Worm (Caenorhabditis elegans): Measurements from ENCODE around the gene panl-3.

Gene panl-3

ce11 chrIII:9802045-9802444 is 16.8 kb upstream of the panl-3 start:
- TF ChIP-seq ama-1 (optimal IDR thresholded peaks at IDR 0.05) (peak; percentile 50), mdl-1 (tag; optimal IDR thresholded peaks at IDR 0.05) (no peak), egl-27 (tag; optimal IDR thresholded peaks at IDR 0.05) (no peak)

ce11 chrIII:9804997-9805610 is 13.8 kb upstream of the panl-3 start, which contains the start of gene riok-3:
Gene riok-3, minus strand, starts transcription at chrIII:9805011.
- TF ChIP-seq nfya-1 (tag; optimal IDR thresholded peaks at IDR 0.05; ENCODE audit: insufficient read depth), result peak; percentile 12
- no peak for TF ChIP-seq jun-1 (tag; optimal IDR thresholded peaks at IDR 0.05)
- peak; percentile 33 for TF ChIP-seq nhr-25 (tag; optimal IDR thresholded peaks at IDR 0.05)
- TF ChIP-seq elt-2 (tag; optimal IDR thresholded peaks at IDR 0.05), result peak; percentile 20
- peak; percentile 62 for TF ChIP-seq ama-1 (optimal IDR thresholded peaks at IDR 0.05)
- TF ChIP-seq nhr-23 (tag; optimal IDR thresholded peaks at IDR 0.05), result peak; percentile 36

- TF ChIP-seq nhr-25 (tag; optimal IDR thresholded peaks at IDR 0.05) (peak; percentile 26), ceh-28 (tag; optimal IDR thresholded peaks at IDR 0.05) (no peak), elt-2 (tag; optimal IDR thresholded peaks at IDR 0.05) (no peak), nhr-23 (tag; optimal IDR thresholded peaks at IDR 0.05) (peak; percentile 53)
These were observed 11.8 kb upstream of the panl-3 start, which contains the start of gene ZK632.4 for ce11 chrIII:9806968-9807559. Gene ZK632.4, minus strand, starts transcription at chrIII:9807454.

DNA sequence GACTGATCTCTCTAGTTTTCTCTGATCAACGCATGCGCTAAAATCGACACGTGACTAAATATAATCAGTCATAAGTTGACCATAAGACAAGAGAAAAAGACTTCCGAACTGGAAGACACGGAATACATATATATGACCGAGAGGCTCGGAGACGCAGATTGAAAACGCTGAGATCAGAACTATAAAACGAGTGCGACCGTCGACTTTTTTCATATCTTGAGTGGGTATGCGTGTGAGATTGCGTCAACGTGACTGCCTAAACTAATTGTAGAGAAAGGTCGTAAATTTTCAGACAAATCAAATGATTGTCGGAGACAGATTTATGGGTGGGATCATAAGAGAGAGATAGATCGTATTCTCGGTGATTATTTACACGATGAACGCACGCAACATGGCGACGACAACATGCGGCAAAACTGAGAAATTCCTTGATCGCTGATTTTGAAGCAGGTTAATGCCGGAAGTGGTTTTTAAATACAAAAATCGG is 11.3 kb upstream of the panl-3 start:
- TF ChIP-seq ceh-82 (tag; optimal IDR thresholded peaks at IDR 0.05) (no peak), eor-1 (tag; optimal IDR thresholded peaks at IDR 0.05) (no peak), pqm-1 (tag; optimal IDR thresholded peaks at IDR 0.05) (peak; percentile 48), ama-1 (optimal IDR thresholded peaks at IDR 0.05) (peak; percentile 82), unc-39 (tag; optimal IDR thresholded peaks at IDR 0.05) (no peak), nhr-237 (tag; optimal IDR thresholded peaks at IDR 0.05) (no peak), mml-1 (tag; optimal IDR thresholded peaks at IDR 0.05) (no peak), nhr-28 (tag; optimal IDR thresholded peaks at IDR 0.05) (no peak), R02D3.7 (tag; optimal IDR thresholded peaks at IDR 0.05) (no peak), zag-1 (tag; optimal IDR thresholded peaks at IDR 0.05) (no peak), fkh-2 (tag; optimal IDR thresholded peaks at IDR 0.05) (no peak), nhr-23 (tag; optimal IDR thresholded peaks at IDR 0.05) (peak; percentile 49), pha-4 (tag; optimal IDR thresholded peaks at IDR 0.05) (no peak), mdl-1 (tag; optimal IDR thresholded peaks at IDR 0.05) (peak; percentile 32), nfya-1 (tag; optimal IDR thresholded peaks at IDR 0.05; ENCODE audit: insufficient read depth) (peak; percentile 10), egl-27 (tag; optimal IDR thresholded peaks at IDR 0.05) (no peak), lsy-12 (tag; optimal IDR thresholded peaks at IDR 0.05) (no peak), unc-62 (GFP tag; optimal IDR thresholded peaks at IDR 0.05) (no peak), elt-1 (tag; optimal IDR thresholded peaks at IDR 0.05) (no peak), nhr-25 (tag; optimal IDR thresholded peaks at IDR 0.05) (peak; percentile 67), ceh-28 (tag; optimal IDR thresholded peaks at IDR 0.05) (no peak), nhr-11 (tag; optimal IDR thresholded peaks at IDR 0.05) (no peak), skn-1 (tag; optimal IDR thresholded peaks at IDR 0.05) (no peak), ztf-11 (tag; optimal IDR thresholded peaks at IDR 0.05) (no peak), egl-5 (tag; optimal IDR thresholded peaks at IDR 0.05) (no peak), lin-39 (tag; optimal IDR thresholded peaks at IDR 0.05) (no peak), ztf-4 (tag; optimal IDR thresholded peaks at IDR 0.05) (no peak), tbx-2 (tag; optimal IDR thresholded peaks at IDR 0.05) (no peak), lin-15B (tag; optimal IDR thresholded peaks at IDR 0.05) (no peak), aly-2 (tag; optimal IDR thresholded peaks at IDR 0.05) (no peak), fos-1 (tag; optimal IDR thresholded peaks at IDR 0.05) (no peak), nhr-77 (tag; optimal IDR thresholded peaks at IDR 0.05) (no peak), nhr-43 (tag; optimal IDR thresholded peaks at IDR 0.05; ENCODE audit: poor library complexity, severe bottlenecking) (peak; percentile 80), sea-2 (GFP tag; optimal IDR thresholded peaks at IDR 0.05) (no peak), ceh-9 (tag; optimal IDR thresholded peaks at IDR 0.05) (no peak), nhr-67 (tag; optimal IDR thresholded peaks at IDR 0.05) (no peak), nhr-76 (tag; optimal IDR thresholded peaks at IDR 0.05) (no peak), nhr-12 (tag; optimal IDR thresholded peaks at IDR 0.05) (no peak), ZK546.5 (tag; optimal IDR thresholded peaks at IDR 0.05) (no peak), elt-2 (tag; optimal IDR thresholded peaks at IDR 0.05) (peak; percentile 65), daf-12 (tag; optimal IDR thresholded peaks at IDR 0.05) (no peak), fkh-10 (GFP tag; optimal IDR thresholded peaks at IDR 0.05) (no peak), ceh-16 (tag; optimal IDR thresholded peaks at IDR 0.05) (no peak), elt-3 (tag; optimal IDR thresholded peaks at IDR 0.05) (no peak)

Measured in whole organism, L3 larva.